Fruit fly (Drosophila melanogaster) whole organism, embryonic: ENCODE data around the gene CG9662.

ENCODE experiments used
- Atf-2 ChIP-seq: fragments of 200-800 bp; sonication (Bioruptor generic); optimal IDR thresholded peaks from 2 replicates; lab custom pipeline; 2016; ENCODE audit warnings: missing biosample characterization, missing genetic modification characterization
- Bteb2 ChIP-seq: fragments of 200-800 bp; sonication (Bioruptor generic); optimal IDR thresholded peaks from 2 replicates; lab custom pipeline; 2016; ENCODE audit warnings: missing biosample characterization, missing genetic modification characterization
- CG10462 ChIP-seq: fragments of 200-800 bp; sonication (Bioruptor generic); optimal IDR thresholded peaks from 2 replicates; lab custom pipeline; 2016; ENCODE audit warnings: missing biosample characterization, missing genetic modification characterization
- CG10979 ChIP-seq: fragments of 200-800 bp; sonication (Bioruptor generic); optimal IDR thresholded peaks from 2 replicates; lab custom pipeline; 2018; ENCODE audit warnings: missing biosample characterization, mild to moderate bottlenecking, missing genetic modification characterization, moderate library complexity
- CG11504 ChIP-seq: fragments of 200-800 bp; sonication (Bioruptor generic); optimal IDR thresholded peaks from 3 replicates; lab custom pipeline; 2019; ENCODE audit warnings: missing biosample characterization, mild to moderate bottlenecking, missing genetic modification characterization, moderate library complexity
- CG12391 ChIP-seq: fragments of 200-800 bp; sonication (Bioruptor generic); optimal IDR thresholded peaks from 3 replicates; lab custom pipeline; 2018; ENCODE audit warnings: missing biosample characterization, mild to moderate bottlenecking, missing genetic modification characterization, moderate library complexity
- CG12659 ChIP-seq: fragments of 200-800 bp; sonication (Bioruptor generic); optimal IDR thresholded peaks from 3 replicates; lab custom pipeline; 2017; ENCODE audit warnings: mild to moderate bottlenecking, missing biosample characterization, missing genetic modification reagents, missing genetic modification characterization
- CG13287 ChIP-seq: fragments of 200-800 bp; sonication (Bioruptor generic); IDR thresholded peaks from 2 replicates; pipeline ENCODE4 v1.3.6; 2022; ENCODE audit warnings: missing biosample characterization, missing genetic modification characterization; ENCODE audit not compliant: partially characterized antibody
- CG13296 ChIP-seq: fragments of 200-800 bp; sonication (Bioruptor generic); optimal IDR thresholded peaks from 3 replicates; lab custom pipeline; 2018; ENCODE audit warnings: missing biosample characterization, mild to moderate bottlenecking, missing genetic modification characterization
- CG1529 ChIP-seq: fragments of 200-800 bp; sonication (Bioruptor generic); optimal IDR thresholded peaks from 3 replicates; lab custom pipeline; 2018; ENCODE audit warnings: missing biosample characterization, missing genetic modification characterization
- CG1647 ChIP-seq: fragments of 200-800 bp; sonication (Bioruptor generic); optimal IDR thresholded peaks from 3 replicates; lab custom pipeline; 2016; ENCODE audit warnings: missing biosample characterization, missing genetic modification characterization
- CG18011 ChIP-seq: fragments of 200-800 bp; sonication (Bioruptor generic); optimal IDR thresholded peaks from 2 replicates; lab custom pipeline; 2017; ENCODE audit warnings: missing biosample characterization, missing genetic modification characterization, mild to moderate bottlenecking, moderate library complexity, missing genotype
- CG31224 ChIP-seq: fragments of 200-800 bp; sonication (Bioruptor generic); IDR thresholded peaks from 2 replicates; pipeline ENCODE4 v1.3.6; 2022; ENCODE audit warnings: missing biosample characterization, missing genetic modification characterization
- CG31365 ChIP-seq: fragments of 200-800 bp; sonication (Bioruptor generic); optimal IDR thresholded peaks from 2 replicates; lab custom pipeline; 2018; ENCODE audit warnings: missing biosample characterization, mild to moderate bottlenecking, missing genetic modification characterization
- CG31388 ChIP-seq: fragments of 200-800 bp; sonication (Bioruptor generic); optimal IDR thresholded peaks from 2 replicates; lab custom pipeline; 2016; ENCODE audit warnings: missing biosample characterization, missing genetic modification characterization
- CG3847 ChIP-seq: fragments of 200-800 bp; sonication (Bioruptor generic); IDR thresholded peaks from 2 replicates; pipeline ENCODE4 v1.3.6; 2022; ENCODE audit warnings: missing biosample characterization, missing genetic modification characterization
- CG4282 ChIP-seq: fragments of 200-800 bp; sonication (Bioruptor generic); optimal IDR thresholded peaks from 2 replicates; lab custom pipeline; 2016; ENCODE audit warnings: missing biosample characterization, missing genetic modification characterization
- CG4424 ChIP-seq: fragments of 200-800 bp; sonication (Bioruptor generic); optimal IDR thresholded peaks from 3 replicates; lab custom pipeline; 2016; ENCODE audit warnings: missing biosample characterization, missing genetic modification characterization
- CG6689 ChIP-seq: fragments of 200-800 bp; sonication (Bioruptor generic); IDR thresholded peaks from 2 replicates; pipeline ENCODE4 v1.3.6; 2022; ENCODE audit warnings: missing biosample characterization, missing genetic modification characterization
- CHES-1-like ChIP-seq: fragments of 200-800 bp; sonication (Bioruptor generic); optimal IDR thresholded peaks from 2 replicates; lab custom pipeline; 2016; ENCODE audit warnings: missing biosample characterization, missing genetic modification characterization
- Dip3 ChIP-seq: fragments of 200-800 bp; sonication (Bioruptor generic); optimal IDR thresholded peaks from 3 replicates; lab custom pipeline; 2016; ENCODE audit warnings: missing biosample characterization, missing genetic modification characterization
- E2f2 ChIP-seq: fragments of 200-800 bp; sonication (Bioruptor generic); IDR thresholded peaks from 2 replicates; pipeline ENCODE4 v1.3.6; 2022; ENCODE audit warnings: missing biosample characterization, missing genetic modification characterization
- ERR ChIP-seq: fragments of 200-800 bp; sonication (Bioruptor generic); optimal IDR thresholded peaks from 2 replicates; lab custom pipeline; 2016; ENCODE audit warnings: missing biosample characterization, missing genetic modification characterization
- Fer3 ChIP-seq: fragments of 200-800 bp; sonication (Bioruptor generic); optimal IDR thresholded peaks from 2 replicates; lab custom pipeline; 2018; ENCODE audit warnings: missing biosample characterization, mild to moderate bottlenecking, missing genetic modification characterization, moderate library complexity
- Hand ChIP-seq: fragments of 200-800 bp; sonication (Bioruptor generic); optimal IDR thresholded peaks from 2 replicates; lab custom pipeline; 2017; ENCODE audit warnings: mild to moderate bottlenecking, missing biosample characterization, missing genetic modification reagents, missing genetic modification characterization
- Hmx ChIP-seq: fragments of 200-800 bp; sonication (Bioruptor generic); optimal IDR thresholded peaks from 2 replicates; lab custom pipeline; 2016; ENCODE audit warnings: missing biosample characterization, missing genetic modification characterization
- Hr51 ChIP-seq, 2 experiments: fragments of 200-800 bp; sonication (Bioruptor generic); optimal IDR thresholded peaks; 2 replicates in 1 of 2; 3 replicates in 1 of 2; lab custom pipeline; 2016 to 2018; ENCODE audit warnings: missing biosample characterization in 2 of 2, missing genetic modification characterization in 2 of 2, mild to moderate bottlenecking in 1 of 2, moderate library complexity in 1 of 2
- Mes4 ChIP-seq: fragments of 200-800 bp; sonication (Bioruptor generic); optimal IDR thresholded peaks from 2 replicates; lab custom pipeline; 2016; ENCODE audit warnings: missing biosample characterization, missing genetic modification characterization
- NC2β ChIP-seq: fragments of 200-800 bp; sonication (Bioruptor generic); optimal IDR thresholded peaks from 2 replicates; lab custom pipeline; 2016; ENCODE audit warnings: missing biosample characterization, missing genetic modification characterization
- Neu2 ChIP-seq: fragments of 200-800 bp; sonication (Bioruptor generic); optimal IDR thresholded peaks from 3 replicates; lab custom pipeline; 2016; ENCODE audit warnings: missing biosample characterization, missing genetic modification characterization, borderline replicate concordance
- Nf-YC ChIP-seq: fragments of 200-800 bp; optimal IDR thresholded peaks from 3 replicates; lab custom pipeline; 2019; ENCODE audit warnings: missing biosample characterization, mild to moderate bottlenecking, missing genetic modification characterization, moderate library complexity
- Sry-δ ChIP-seq: fragments of 200-800 bp; sonication (Bioruptor generic); optimal IDR thresholded peaks from 2 replicates; lab custom pipeline; 2016; ENCODE audit warnings: missing biosample characterization, missing genetic modification characterization
- ase ChIP-seq: fragments of 200-800 bp; sonication (Bioruptor generic); IDR thresholded peaks from 3 replicates; pipeline ENCODE4 v1.3.6; 2022; ENCODE audit warnings: missing biosample characterization, missing genetic modification characterization
- ash1 ChIP-seq: fragments of 200-800 bp; sonication (Bioruptor generic); optimal IDR thresholded peaks from 2 replicates; lab custom pipeline; 2018; ENCODE audit warnings: missing biosample characterization, mild to moderate bottlenecking, missing genetic modification characterization
- cas ChIP-seq: fragments of 200-800 bp; sonication (Bioruptor generic); IDR thresholded peaks from 2 replicates; pipeline ENCODE4 v1.3.6; 2022; ENCODE audit warnings: missing biosample characterization, missing genetic modification characterization
- cg ChIP-seq: fragments of 200-800 bp; sonication (Bioruptor generic); optimal IDR thresholded peaks from 3 replicates; lab custom pipeline; 2019; ENCODE audit warnings: missing biosample characterization, mild to moderate bottlenecking, missing genetic modification characterization, moderate library complexity
- chn ChIP-seq: fragments of 200-800 bp; sonication (Bioruptor generic); optimal IDR thresholded peaks from 2 replicates; lab custom pipeline; 2016; ENCODE audit warnings: missing biosample characterization, missing genetic modification characterization
- dm ChIP-seq: fragments of 200-800 bp; sonication (Bioruptor generic); optimal IDR thresholded peaks from 3 replicates; lab custom pipeline; 2016; ENCODE audit warnings: missing biosample characterization, missing genetic modification characterization
- fd64A ChIP-seq: fragments of 200-800 bp; sonication (Bioruptor generic); optimal IDR thresholded peaks from 3 replicates; lab custom pipeline; 2018; ENCODE audit warnings: missing biosample characterization, mild to moderate bottlenecking, missing genetic modification characterization
- gem ChIP-seq: fragments of 200-800 bp; sonication (Bioruptor generic); optimal IDR thresholded peaks from 2 replicates; lab custom pipeline; 2019; ENCODE audit warnings: missing biosample characterization, mild to moderate bottlenecking, missing genetic modification characterization, moderate library complexity
- grn ChIP-seq: fragments of 200-800 bp; sonication (Bioruptor generic); optimal IDR thresholded peaks from 3 replicates; lab custom pipeline; 2017; ENCODE audit warnings: missing biosample characterization, missing genetic modification characterization
- ham ChIP-seq: fragments of 200-800 bp; sonication (Bioruptor generic); IDR thresholded peaks from 2 replicates; pipeline ENCODE4 v1.3.6; 2022; ENCODE audit warnings: missing biosample characterization, missing genetic modification characterization
- hth ChIP-seq: fragments of >200 bp; optimal IDR thresholded peaks from 2 replicates; lab custom pipeline; 2017; ENCODE audit warnings: inconsistent platforms
- lmd ChIP-seq: fragments of 200-800 bp; sonication (Bioruptor generic); IDR thresholded peaks from 2 replicates; pipeline ENCODE4 v1.3.6; 2022; ENCODE audit warnings: missing biosample characterization, missing genetic modification characterization
- onecut ChIP-seq: fragments of 200-800 bp; sonication (Bioruptor generic); IDR thresholded peaks from 2 replicates; pipeline ENCODE4 v1.3.6; 2022; ENCODE audit warnings: missing biosample characterization, missing genetic modification characterization
- pnt ChIP-seq: fragments of 200-800 bp; sonication (Bioruptor generic); optimal IDR thresholded peaks from 3 replicates; lab custom pipeline; 2016; ENCODE audit warnings: missing biosample characterization, missing genetic modification characterization
- schlank ChIP-seq: fragments of 200-800 bp; sonication (Bioruptor generic); optimal IDR thresholded peaks from 2 replicates; lab custom pipeline; 2018; ENCODE audit warnings: missing biosample characterization, mild to moderate bottlenecking, missing genetic modification characterization
- slp2 ChIP-seq: fragments of 200-800 bp; sonication (Bioruptor generic); optimal IDR thresholded peaks from 2 replicates; lab custom pipeline; 2016; ENCODE audit warnings: missing biosample characterization, missing genetic modification characterization
- sr ChIP-seq: fragments of 200-800 bp; sonication (Bioruptor generic); IDR thresholded peaks from 3 replicates; pipeline ENCODE4 v1.3.6; 2022; ENCODE audit warnings: missing biosample characterization, missing genetic modification characterization
- z ChIP-seq: fragments of 200-800 bp; sonication (Bioruptor generic); IDR thresholded peaks from 3 replicates; pipeline ENCODE4 v1.3.6; 2022; ENCODE audit warnings: missing biosample characterization, missing genetic modification characterization

Gene CG9662

dm6 chr2L:3354642-3355380 is 21.7 kb downstream of the CG9662 start, which contains the start of gene E23 (continued):
- TF ChIP-seq chn (GFP tag; lab: Kevin White, UChicago) (peak; percentile 97), Hmx (GFP tag; lab: Kevin White, UChicago) (peak; percentile 84), ERR (peak; percentile 89), z (GFP tag; lab: Robert Waterston, UW) (peak; percentile 71; the same call in 2 of the 3 replicates), CG11504 (tag; lab: Kevin White, UChicago) (peak; percentile 98), Mes4 (GFP tag; lab: Kevin White, UChicago) (peak; percentile 91), CG12391 (tag; lab: Kevin White, UChicago) (peak; percentile 100), CG4424 (peak; percentile 99), Fer3 (tag; lab: Kevin White, UChicago) (peak; percentile 97), Atf-2 (GFP tag; lab: Kevin White, UChicago) (peak; percentile 95), hth (no peak), slp2 (GFP tag; lab: Kevin White, UChicago) (peak; percentile 96), fd64A (GFP tag; lab: Kevin White, UChicago) (peak; percentile 92), CG4282 (peak; percentile 81), ase (GFP tag; lab: Robert Waterston, UW) (peak; percentile 97), CG6689 (GFP tag; lab: Robert Waterston, UW) (peak; percentile 98), gem (tag; lab: Kevin White, UChicago) (peak; percentile 100), CG13296 (GFP tag; lab: Kevin White, UChicago) (peak; percentile 98), CG31365 (tag; lab: Kevin White, UChicago) (peak; percentile 82), ham (GFP tag; lab: Robert Waterston, UW) (peak; percentile 92), CG18011 (GFP tag; lab: Kevin White, UChicago) (peak; percentile 92), sr (peak; percentile 98), CG13287 (GFP tag; lab: Robert Waterston, UW) (peak; percentile 70), dm (GFP tag; lab: Kevin White, UChicago) (peak; percentile 91), cas (GFP tag; lab: Robert Waterston, UW) (peak; percentile 95), CG10462 (GFP tag; lab: Kevin White, UChicago) (peak; percentile 98), Hr51 (GFP tag; optimal IDR thresholded peaks at IDR 0.05; lab: Kevin White, UChicago) (peak; percentile 96 to 100), onecut (peak; percentile 96), Hand (GFP tag; lab: Kevin White, UChicago) (peak; percentile 97), CG1529 (GFP tag; lab: Kevin White, UChicago) (peak; percentile 99), E2f2 (GFP tag; lab: Robert Waterston, UW) (peak; percentile 87), CG12659 (peak; percentile 99), CG10979 (peak; percentile 99), CG1647 (GFP tag; lab: Kevin White, UChicago) (peak; percentile 94), Bteb2 (GFP tag; lab: Kevin White, UChicago) (peak; percentile 97), CG3847 (peak; percentile 98), CG31224 (GFP tag; lab: Robert Waterston, UW) (peak; percentile 95), Neu2 (GFP tag; lab: Kevin White, UChicago) (peak; percentile 22), Nf-YC (tag; lab: Kevin White, UChicago) (peak; percentile 93), grn (GFP tag; lab: Kevin White, UChicago) (peak; percentile 75), lmd (GFP tag; lab: Robert Waterston, UW) (peak; percentile 99), CHES-1-like (GFP tag; lab: Kevin White, UChicago) (peak; percentile 95), Sry-δ (peak; percentile 51), NC2β (GFP tag; lab: Kevin White, UChicago) (peak; percentile 92), pnt (GFP tag; lab: Kevin White, UChicago) (peak; percentile 92), ash1 (GFP tag; lab: Kevin White, UChicago) (peak; percentile 17), Dip3 (GFP tag; lab: Kevin White, UChicago) (peak; percentile 93), schlank (tag; lab: Kevin White, UChicago) (peak; percentile 92), CG31388 (GFP tag; lab: Kevin White, UChicago) (peak; percentile 92), cg (GFP tag; lab: Kevin White, UChicago) (peak; percentile 31)
